Worm (Caenorhabditis elegans) whole organism, midembryonic: ENCODE results near the gene C38C10.3.

Experiments used
- flt-1 ChIP-seq: fragments of 200-800 bp; sonication (Bioruptor generic); IDR thresholded peaks from 2 replicates; pipeline ENCODE4 v1.3.6; 2022; ENCODE audit warnings: missing genetic modification characterization, missing compliant biosample characterization
- med-1 ChIP-seq: sonication (generic microtip); optimal IDR thresholded peaks from 2 replicates; lab custom pipeline; 2017; ENCODE audit warnings: missing genetic modification characterization, mild to moderate bottlenecking, missing compliant biosample characterization, antibody characterized with exemption, missing genetic modification reagents; ENCODE audit not compliant: insufficient read depth

DNA sequence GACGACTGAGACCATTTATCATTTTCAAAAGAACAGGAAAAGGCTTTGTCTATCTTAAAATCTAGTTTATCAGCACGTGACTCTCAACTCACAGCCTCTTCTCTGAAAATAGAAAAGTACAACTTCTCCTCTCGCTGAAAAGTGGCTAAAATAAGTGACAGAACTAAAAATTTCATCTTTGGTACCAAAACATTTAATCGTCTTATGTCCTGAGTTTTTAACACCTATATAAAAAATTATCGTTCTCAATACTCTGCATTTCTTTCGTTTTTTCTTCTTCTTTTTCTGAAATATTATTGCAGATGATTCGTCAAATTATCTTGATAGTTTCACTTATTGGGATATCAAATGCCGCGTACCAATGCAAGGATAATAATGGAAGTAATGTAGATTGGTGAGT, 18.5 kb downstream of the C38C10.3 start, which contains the start of gene crn-6:
- no peak for TF ChIP-seq med-1 (GFP tag; lab: Kevin White, UChicago)
- TF ChIP-seq flt-1: no peak
